Worm (Caenorhabditis elegans): ENCODE measurements around the gene Y82E9BR.22.

Y82E9BR.22 gene

ce11 chrIII:1391752-1392151 is 17.3 kb downstream of the Y82E9BR.22 start, which contains the start of gene pals-17:
Gene pals-17, minus strand, starts transcription at chrIII:1391852.
- no peak for TF ChIP-seq let-526 (GFP tag; IDR thresholded peaks at IDR 0.05)
- TF ChIP-seq nhr-80 (tag; optimal IDR thresholded peaks at IDR 0.05), result no peak
- TF ChIP-seq nfya-1 (tag; optimal IDR thresholded peaks at IDR 0.05; ENCODE audit: borderline replicate concordance, insufficient read depth), result no peak
- no peak for TF ChIP-seq zfh-2 (GFP tag; conservative IDR thresholded peaks at IDR 0.05)
- no peak for TF ChIP-seq unc-62 (GFP tag; optimal IDR thresholded peaks at IDR 0.05)
- no peak for TF ChIP-seq akir-1 (GFP tag; optimal IDR thresholded peaks at IDR 0.05)
- no peak for TF ChIP-seq snpc-3.4 (tag; optimal IDR thresholded peaks at IDR 0.05)
- TF ChIP-seq pha-4 (tag; optimal IDR thresholded peaks at IDR 0.05), result no peak
- TF ChIP-seq snpc-1.1 (tag; optimal IDR thresholded peaks at IDR 0.05; ENCODE audit: insufficient read depth), result no peak

ce11 chrIII:1389988-1390387 is 19.1 kb downstream of the Y82E9BR.22 start:
- TF ChIP-seq nhr-80 (tag; optimal IDR thresholded peaks at IDR 0.05) (peak; percentile 78), lir-1 (GFP tag; conservative IDR thresholded peaks at IDR 0.05) (no peak)

ce11 chrIII:1388274-1389058 is 20.6 kb downstream of the Y82E9BR.22 start, which contains the start of gene pals-20:
Gene pals-20, minus strand, starts transcription at chrIII:1388324.
- TF ChIP-seq cebp-1 (GFP tag; IDR thresholded peaks at IDR 0.05) (no peak), cebp-1 (tag; optimal IDR thresholded peaks at IDR 0.05) (no peak), B0336.3 (GFP tag; IDR thresholded peaks at IDR 0.05) (no peak), dpff-1 (tag; optimal IDR thresholded peaks at IDR 0.05) (no peak), nhr-80 (tag; optimal IDR thresholded peaks at IDR 0.05) (peak; percentile 48)

- TF ChIP-seq F23B12.7 (tag; optimal IDR thresholded peaks at IDR 0.05; ENCODE audit: insufficient read depth) (no peak), akir-1 (GFP tag; optimal IDR thresholded peaks at IDR 0.05) (no peak), nhr-80 (tag; optimal IDR thresholded peaks at IDR 0.05) (peak; percentile 20), ceh-27 (GFP tag; optimal IDR thresholded peaks at IDR 0.05) (no peak)
Observed at ce11 chrIII:1384694-1385093, 24.3 kb downstream of the Y82E9BR.22 start.

- TF ChIP-seq F33H1.4 (GFP tag; IDR thresholded peaks at IDR 0.05) (no peak), nhr-80 (tag; optimal IDR thresholded peaks at IDR 0.05) (peak; percentile 72), lin-26 (GFP tag; IDR thresholded peaks at IDR 0.05) (no peak)
Observed at ce11 chrIII:1384092-1384491, 24.9 kb downstream of the Y82E9BR.22 start, which contains the start of the genes fbxa-138 and Y82E9BR.5. Gene fbxa-138, minus strand, starts transcription at chrIII:1384252. Gene Y82E9BR.5, plus strand, starts transcription at chrIII:1384370.

- TF ChIP-seq lir-1 (GFP tag; conservative IDR thresholded peaks at IDR 0.05), result no peak
- TF ChIP-seq K12H6.12 (tag; optimal IDR thresholded peaks at IDR 0.05), result no peak
- TF ChIP-seq C17E4.6 (GFP tag; IDR thresholded peaks at IDR 0.05), result no peak
- TF ChIP-seq sdz-38 (tag; optimal IDR thresholded peaks at IDR 0.05), result no peak
- no peak for TF ChIP-seq mes-4 (tag; optimal IDR thresholded peaks at IDR 0.05)
- no peak for TF ChIP-seq dpl-1 (GFP tag; optimal IDR thresholded peaks at IDR 0.05)
- TF ChIP-seq cebp-2 (GFP tag; IDR thresholded peaks at IDR 0.05), result no peak
- no peak for TF ChIP-seq attf-3 (GFP tag; conservative IDR thresholded peaks at IDR 0.05)
- no peak for TF ChIP-seq ceh-27 (GFP tag; optimal IDR thresholded peaks at IDR 0.05)
- TF ChIP-seq tlf-1 (GFP tag; optimal IDR thresholded peaks at IDR 0.05), result no peak
- no peak for TF ChIP-seq Y53F4B.3 (GFP tag; IDR thresholded peaks at IDR 0.05)
- no peak for TF ChIP-seq rcor-1 (GFP tag; IDR thresholded peaks at IDR 0.05)
- no peak for TF ChIP-seq madf-3 (GFP tag; IDR thresholded peaks at IDR 0.05)
- no peak for TF ChIP-seq pbrm-1 (GFP tag; IDR thresholded peaks at IDR 0.05)
- TF ChIP-seq cebp-1 (GFP tag; IDR thresholded peaks at IDR 0.05), result no peak
- no peak for TF ChIP-seq cebp-1 (tag; optimal IDR thresholded peaks at IDR 0.05)
- no peak for TF ChIP-seq rec-8 (tag; optimal IDR thresholded peaks at IDR 0.05)
- TF ChIP-seq let-607 (tag; optimal IDR thresholded peaks at IDR 0.05), result no peak
- TF ChIP-seq ceh-40 (GFP tag; IDR thresholded peaks at IDR 0.05), result no peak
Observed at ce11 chrIII:1383483-1383882, 25.6 kb downstream of the Y82E9BR.22 start.
